Fruit fly (Drosophila melanogaster) whole organism, pupa: Measurements from ENCODE around the gene ppk21.

ENCODE experiments used
- CG10348 ChIP-seq: fragments of 200-800 bp; sonication (Bioruptor generic); IDR thresholded peaks from 2 replicates; pipeline ENCODE4 v1.3.6; 2022; ENCODE audit warnings: missing biosample characterization, missing genetic modification characterization
- CG12605 ChIP-seq: fragments of 200-800 bp; sonication (Bioruptor generic); IDR thresholded peaks from 2 replicates; pipeline ENCODE4 v1.3.6; 2022; ENCODE audit warnings: missing biosample characterization, missing genetic modification characterization
- CG13204 ChIP-seq: fragments of 200-800 bp; sonication (Bioruptor generic); optimal IDR thresholded peaks from 2 replicates; lab custom pipeline; 2018; ENCODE audit warnings: missing biosample characterization, mild to moderate bottlenecking, missing genetic modification characterization, moderate library complexity
- CG14655 ChIP-seq: fragments of 200-800 bp; sonication (Bioruptor generic); optimal IDR thresholded peaks from 3 replicates; lab custom pipeline; 2017; ENCODE audit warnings: mild to moderate bottlenecking, missing biosample characterization, missing genetic modification reagents, missing genetic modification characterization
- CG15710 ChIP-seq: fragments of 200-800 bp; sonication (Bioruptor generic); optimal IDR thresholded peaks from 2 replicates; lab custom pipeline; 2018; ENCODE audit warnings: missing biosample characterization, mild to moderate bottlenecking, missing genetic modification characterization, moderate library complexity
- CG17806 ChIP-seq: fragments of 200-800 bp; sonication (Bioruptor generic); optimal IDR thresholded peaks from 2 replicates; lab custom pipeline; 2018; ENCODE audit warnings: missing biosample characterization, mild to moderate bottlenecking, missing genetic modification characterization, moderate library complexity
- CG32121 ChIP-seq: fragments of 200-800 bp; sonication (Bioruptor generic); IDR thresholded peaks from 2 replicates; pipeline ENCODE4 v1.3.6; 2022; ENCODE audit warnings: missing biosample characterization, missing genetic modification characterization
- CG34367 ChIP-seq: fragments of 200-800 bp; sonication (Bioruptor generic); optimal IDR thresholded peaks from 2 replicates; lab custom pipeline; 2018; ENCODE audit warnings: missing biosample characterization, mild to moderate bottlenecking, missing genetic modification characterization
- CG4496 ChIP-seq: fragments of 200-800 bp; sonication (Bioruptor generic); IDR thresholded peaks from 3 replicates; pipeline ENCODE4 v1.3.6; 2022; ENCODE audit warnings: missing biosample characterization, missing genetic modification characterization
- CG8159 ChIP-seq: fragments of 200-800 bp; sonication (Bioruptor generic); optimal IDR thresholded peaks from 3 replicates; lab custom pipeline; 2018; ENCODE audit warnings: missing biosample characterization, mild to moderate bottlenecking, missing genetic modification characterization, moderate library complexity
- CG8301 ChIP-seq: fragments of 200-800 bp; sonication (Bioruptor generic); optimal IDR thresholded peaks from 2 replicates; lab custom pipeline; 2018; ENCODE audit warnings: missing biosample characterization, mild to moderate bottlenecking, missing genetic modification characterization
- CG9948 ChIP-seq: fragments of 200-800 bp; sonication (Bioruptor generic); optimal IDR thresholded peaks from 2 replicates; lab custom pipeline; 2018; ENCODE audit warnings: missing biosample characterization, mild to moderate bottlenecking, missing genetic modification characterization, moderate library complexity
- D1 ChIP-seq: fragments of 200-800 bp; sonication (Bioruptor generic); optimal IDR thresholded peaks from 2 replicates; lab custom pipeline; 2018; ENCODE audit warnings: missing biosample characterization, mild to moderate bottlenecking, missing genetic modification characterization, moderate library complexity
- EcR ChIP-seq: fragments of 200-800 bp; sonication (Bioruptor generic); optimal IDR thresholded peaks from 3 replicates; lab custom pipeline; 2019; ENCODE audit warnings: missing biosample characterization, missing genetic modification characterization, mild to moderate bottlenecking, moderate library complexity, missing genetic modification reagents
- Ets98B ChIP-seq: fragments of 200-800 bp; sonication (Bioruptor generic); IDR thresholded peaks from 2 replicates; pipeline ENCODE4 v1.3.6; 2022; ENCODE audit warnings: missing biosample characterization, missing genetic modification characterization
- Pif1A ChIP-seq: fragments of 200-800 bp; sonication (Bioruptor generic); optimal IDR thresholded peaks from 3 replicates; lab custom pipeline; 2016; ENCODE audit warnings: missing biosample characterization, missing genetic modification characterization
- Pif1B ChIP-seq: fragments of 200-800 bp; sonication (Bioruptor generic); optimal IDR thresholded peaks from 3 replicates; lab custom pipeline; 2016; ENCODE audit warnings: missing biosample characterization, missing genetic modification characterization
- Snoo ChIP-seq: fragments of 200-800 bp; sonication (Bioruptor generic); optimal IDR thresholded peaks from 3 replicates; lab custom pipeline; 2017; ENCODE audit warnings: missing biosample characterization, mild to moderate bottlenecking, missing genetic modification characterization, inconsistent platforms
- fd96Ca ChIP-seq: fragments of 200-800 bp; sonication (Bioruptor generic); IDR thresholded peaks from 3 replicates; pipeline ENCODE4 v1.3.6; 2022; ENCODE audit warnings: missing biosample characterization, missing genetic modification characterization
- gl ChIP-seq: fragments of 200-800 bp; sonication (Bioruptor generic); optimal IDR thresholded peaks from 2 replicates; lab custom pipeline; 2018; ENCODE audit warnings: missing biosample characterization, mild to moderate bottlenecking, missing genetic modification characterization
- rn ChIP-seq: fragments of 200-800 bp; sonication (Bioruptor generic); IDR thresholded peaks from 2 replicates; pipeline ENCODE4 v1.3.6; 2022; ENCODE audit warnings: missing biosample characterization, missing genetic modification characterization

Gene ppk21

dm6 chr3R:29664183-29664829 lies at the start of gene ppk21:
TSS of gene ppk21 (plus strand) at chr3R:29664779.
- TF ChIP-seq CG4496 (GFP tag; lab: Robert Waterston, UW) (no peak), gl (tag; lab: Kevin White, UChicago) (no peak), CG8159 (tag; lab: Kevin White, UChicago) (no peak), rn (GFP tag; lab: Robert Waterston, UW) (no peak), Ets98B (no peak), CG8301 (tag; lab: Kevin White, UChicago) (no peak), CG9948 (tag; lab: Kevin White, UChicago) (no peak), CG15710 (no peak), CG10348 (no peak), EcR (GFP tag; lab: Kevin White, UChicago) (no peak), fd96Ca (GFP tag; lab: Robert Waterston, UW) (no peak), Pif1B (GFP tag; lab: Kevin White, UChicago) (no peak), D1 (tag; lab: Kevin White, UChicago) (no peak), CG17806 (tag; lab: Kevin White, UChicago) (no peak), Pif1A (GFP tag; lab: Kevin White, UChicago) (no peak), Snoo (no peak), CG13204 (GFP tag; lab: Kevin White, UChicago) (no peak)

- no peak for TF ChIP-seq CG13204 (GFP tag; lab: Kevin White, UChicago)
- TF ChIP-seq CG12605: peak; percentile 25; the same call in 1 of the 2 replicates
- peak; percentile 51; the same call in 1 of the 3 replicates for TF ChIP-seq CG4496 (GFP tag; lab: Robert Waterston, UW)
- TF ChIP-seq CG8301 (tag; lab: Kevin White, UChicago): peak; percentile 1
- peak; percentile 42 for TF ChIP-seq CG17806 (tag; lab: Kevin White, UChicago)
- no peak for TF ChIP-seq D1 (tag; lab: Kevin White, UChicago)
- no peak for TF ChIP-seq gl (tag; lab: Kevin White, UChicago)
- peak; percentile 33; the same call in 1 of the 2 replicates for TF ChIP-seq Ets98B
- peak; percentile 57 for TF ChIP-seq CG15710
- TF ChIP-seq Pif1A (GFP tag; lab: Kevin White, UChicago): peak; percentile 22
- no peak for TF ChIP-seq fd96Ca (GFP tag; lab: Robert Waterston, UW)
- TF ChIP-seq CG32121: peak; percentile 16; the same call in 1 of the 2 replicates
- TF ChIP-seq CG8159 (tag; lab: Kevin White, UChicago): peak; percentile 49
- peak; percentile 25; the same call in 1 of the 2 replicates for TF ChIP-seq rn (GFP tag; lab: Robert Waterston, UW)
- TF ChIP-seq CG34367 (tag; lab: Kevin White, UChicago): peak; percentile 33
- peak; percentile 27 for TF ChIP-seq CG9948 (tag; lab: Kevin White, UChicago)
- TF ChIP-seq CG10348: no peak
- TF ChIP-seq Snoo: peak; percentile 43
- TF ChIP-seq Pif1B (GFP tag; lab: Kevin White, UChicago): no peak
- peak; percentile 16 for TF ChIP-seq CG14655 (GFP tag; lab: Kevin White, UChicago)
- TF ChIP-seq EcR (GFP tag; lab: Kevin White, UChicago): no peak
- TF ChIP-seq, all 21 proteins: peak for 14
Observed at dm6 chr3R:29617197-29617596, 47.4 kb upstream of the ppk21 start.

dm6 chr3R:29617709-29618212 lies 46.8 kb upstream of the ppk21 start:
- TF ChIP-seq EcR (GFP tag; lab: Kevin White, UChicago) (no peak), CG4496 (GFP tag; lab: Robert Waterston, UW) (no peak), CG12605 (no peak), gl (tag; lab: Kevin White, UChicago) (no peak), CG10348 (no peak), CG9948 (tag; lab: Kevin White, UChicago) (no peak), CG15710 (no peak), CG13204 (GFP tag; lab: Kevin White, UChicago) (no peak), rn (GFP tag; lab: Robert Waterston, UW) (no peak), CG8159 (tag; lab: Kevin White, UChicago) (no peak), fd96Ca (GFP tag; lab: Robert Waterston, UW) (no peak), Pif1A (GFP tag; lab: Kevin White, UChicago) (no peak), CG32121 (no peak), CG34367 (tag; lab: Kevin White, UChicago) (no peak), Pif1B (GFP tag; lab: Kevin White, UChicago) (no peak), CG17806 (tag; lab: Kevin White, UChicago) (no peak), Snoo (no peak), Ets98B (no peak)

- TF ChIP-seq CG15710 (peak; percentile 97), CG32121 (peak; percentile 98), CG8301 (tag; lab: Kevin White, UChicago) (peak; percentile 96), Ets98B (peak; percentile 99), CG14655 (GFP tag; lab: Kevin White, UChicago) (peak; percentile 98), CG4496 (GFP tag; lab: Robert Waterston, UW) (peak; percentile 98), CG34367 (tag; lab: Kevin White, UChicago) (peak; percentile 92), CG10348 (peak; percentile 89), CG8159 (tag; lab: Kevin White, UChicago) (peak; percentile 98), CG9948 (tag; lab: Kevin White, UChicago) (peak; percentile 96), CG17806 (tag; lab: Kevin White, UChicago) (peak; percentile 97), CG12605 (peak; percentile 97), EcR (GFP tag; lab: Kevin White, UChicago) (peak; percentile 58), fd96Ca (GFP tag; lab: Robert Waterston, UW) (peak; percentile 98), Snoo (peak; percentile 98), rn (GFP tag; lab: Robert Waterston, UW) (peak; percentile 97), Pif1B (GFP tag; lab: Kevin White, UChicago) (peak; percentile 95), D1 (tag; lab: Kevin White, UChicago) (peak; percentile 88), Pif1A (GFP tag; lab: Kevin White, UChicago) (peak; percentile 91), gl (tag; lab: Kevin White, UChicago) (peak; percentile 91), CG13204 (GFP tag; lab: Kevin White, UChicago) (peak; percentile 91)
- TF ChIP-seq, all 21 proteins: peak for 21
Observed at dm6 chr3R:29618515-29619157, 45.9 kb upstream of the ppk21 start, which contains the start of gene CG1907. TSS of gene CG1907 (plus strand) at chr3R:29619065.
